Worm (Caenorhabditis elegans): ENCODE data around the gene best-3.

Gene best-3

ce11 chrII:19238-19637 lies 6.5 kb downstream of the best-3 start, which contains the start of gene gmeb-1:
gmeb-1 (plus strand) TSS chrII:19538.
- TF ChIP-seq ceh-83 (GFP tag; optimal IDR thresholded peaks at IDR 0.05) (no peak), ham-2 (GFP tag; optimal IDR thresholded peaks at IDR 0.05) (no peak), blmp-1 (tag; optimal IDR thresholded peaks at IDR 0.05) (no peak), nhr-237 (tag; optimal IDR thresholded peaks at IDR 0.05) (no peak), flh-1 (GFP tag; optimal IDR thresholded peaks at IDR 0.05) (no peak), lin-32 (GFP tag; optimal IDR thresholded peaks at IDR 0.05) (no peak), sem-2 (GFP tag; optimal IDR thresholded peaks at IDR 0.05) (no peak), mep-1 (tag; optimal IDR thresholded peaks at IDR 0.05) (no peak), unc-39 (tag; optimal IDR thresholded peaks at IDR 0.05) (no peak), hlh-1 (tag; optimal IDR thresholded peaks at IDR 0.05) (no peak), nhr-2 (tag; optimal IDR thresholded peaks at IDR 0.05) (no peak), snpc-4 (tag; optimal IDR thresholded peaks at IDR 0.05) (no peak), lsy-2 (tag; optimal IDR thresholded peaks at IDR 0.05) (no peak), drap-1 (GFP tag; optimal IDR thresholded peaks at IDR 0.05) (no peak), M03D4.4 (tag; optimal IDR thresholded peaks at IDR 0.05) (no peak)

- TF ChIP-seq nhr-12 (tag; optimal IDR thresholded peaks at IDR 0.05) (no peak), sptf-1 (tag; optimal IDR thresholded peaks at IDR 0.05) (no peak), nhr-2 (tag; optimal IDR thresholded peaks at IDR 0.05) (no peak), unc-120 (tag; optimal IDR thresholded peaks at IDR 0.05; ENCODE audit: poor library complexity, severe bottlenecking) (no peak), unc-62 (GFP tag; optimal IDR thresholded peaks at IDR 0.05) (no peak), nhr-28 (tag; optimal IDR thresholded peaks at IDR 0.05) (no peak), ham-2 (GFP tag; optimal IDR thresholded peaks at IDR 0.05) (no peak), lin-13 (tag; optimal IDR thresholded peaks at IDR 0.05) (no peak), blmp-1 (tag; optimal IDR thresholded peaks at IDR 0.05) (no peak), lin-32 (GFP tag; optimal IDR thresholded peaks at IDR 0.05) (no peak), nhr-237 (tag; optimal IDR thresholded peaks at IDR 0.05) (no peak)
Measured at ce11 chrII:21953-22352, 9.2 kb downstream of the best-3 start.

- TF ChIP-seq cnd-1 (tag; optimal IDR thresholded peaks at IDR 0.05): no peak
- no peak for TF ChIP-seq nhr-2 (tag; optimal IDR thresholded peaks at IDR 0.05)
- no peak for TF ChIP-seq unc-120 (tag; optimal IDR thresholded peaks at IDR 0.05; ENCODE audit: poor library complexity, severe bottlenecking)
- no peak for TF ChIP-seq elt-3 (tag; optimal IDR thresholded peaks at IDR 0.05)
- TF ChIP-seq unc-39 (tag; optimal IDR thresholded peaks at IDR 0.05): no peak
- TF ChIP-seq lsy-2 (tag; optimal IDR thresholded peaks at IDR 0.05): no peak
- no peak for TF ChIP-seq drap-1 (GFP tag; optimal IDR thresholded peaks at IDR 0.05)
- no peak for TF ChIP-seq ztf-11 (tag; optimal IDR thresholded peaks at IDR 0.05)
- no peak for TF ChIP-seq mab-5 (tag; optimal IDR thresholded peaks at IDR 0.05)
Measured at ce11 chrII:23025-23424, 10.2 kb downstream of the best-3 start, which contains the start of gene sqt-2. sqt-2 (plus strand) TSS chrII:23325.

ce11 chrII:23739-24138 lies 11.0 kb downstream of the best-3 start:
- TF ChIP-seq blmp-1 (tag; optimal IDR thresholded peaks at IDR 0.05) (no peak), drap-1 (GFP tag; optimal IDR thresholded peaks at IDR 0.05) (no peak), mab-5 (tag; optimal IDR thresholded peaks at IDR 0.05) (no peak), nhr-12 (tag; optimal IDR thresholded peaks at IDR 0.05) (no peak), sptf-1 (tag; optimal IDR thresholded peaks at IDR 0.05) (no peak), ham-2 (GFP tag; optimal IDR thresholded peaks at IDR 0.05) (no peak), lin-32 (GFP tag; optimal IDR thresholded peaks at IDR 0.05) (no peak), tbx-8 (GFP tag; optimal IDR thresholded peaks at IDR 0.05) (no peak), unc-62 (GFP tag; optimal IDR thresholded peaks at IDR 0.05) (no peak), lsy-2 (tag; optimal IDR thresholded peaks at IDR 0.05) (no peak), elt-1 (tag; optimal IDR thresholded peaks at IDR 0.05; ENCODE audit: borderline replicate concordance, insufficient read depth) (no peak), M03D4.4 (tag; optimal IDR thresholded peaks at IDR 0.05) (no peak), snpc-4 (tag; optimal IDR thresholded peaks at IDR 0.05) (no peak), unc-39 (tag; optimal IDR thresholded peaks at IDR 0.05) (no peak), mls-2 (tag; optimal IDR thresholded peaks at IDR 0.05) (no peak), ces-1 (GFP tag; optimal IDR thresholded peaks at IDR 0.05) (no peak), cnd-1 (tag; optimal IDR thresholded peaks at IDR 0.05) (no peak), nhr-2 (tag; optimal IDR thresholded peaks at IDR 0.05) (no peak), ceh-43 (GFP tag; optimal IDR thresholded peaks at IDR 0.05) (no peak), hlh-1 (tag; optimal IDR thresholded peaks at IDR 0.05) (no peak)

ce11 chrII:24559-24998 lies 11.8 kb downstream of the best-3 start, which contains the start of gene enee-1:
enee-1 (plus strand) TSS chrII:24666.
- TF ChIP-seq ces-1 (GFP tag; optimal IDR thresholded peaks at IDR 0.05) (peak; percentile 62), ceh-43 (GFP tag; optimal IDR thresholded peaks at IDR 0.05) (no peak), lin-13 (tag; optimal IDR thresholded peaks at IDR 0.05) (peak; percentile 77), ceh-39 (tag; optimal IDR thresholded peaks at IDR 0.05) (peak; percentile 20), unc-120 (tag; optimal IDR thresholded peaks at IDR 0.05; ENCODE audit: poor library complexity, severe bottlenecking) (no peak), lsy-2 (tag; optimal IDR thresholded peaks at IDR 0.05) (peak; percentile 53), ztf-11 (tag; optimal IDR thresholded peaks at IDR 0.05) (peak; percentile 32), unc-62 (GFP tag; optimal IDR thresholded peaks at IDR 0.05) (peak; percentile 32), sptf-1 (tag; optimal IDR thresholded peaks at IDR 0.05) (no peak), pha-4 (tag; optimal IDR thresholded peaks at IDR 0.05) (peak; percentile 65), bed-3 (GFP tag; optimal IDR thresholded peaks at IDR 0.05) (no peak), nhr-237 (tag; optimal IDR thresholded peaks at IDR 0.05) (peak; percentile 59), elt-1 (tag; optimal IDR thresholded peaks at IDR 0.05; ENCODE audit: borderline replicate concordance, insufficient read depth) (no peak), mep-1 (tag; optimal IDR thresholded peaks at IDR 0.05) (peak; percentile 50)
